Worm (Caenorhabditis elegans) whole organism, midembryonic: Measurements from ENCODE around the gene K11D12.14.

ENCODE experiments used
- T22C8.4 ChIP-seq: fragments of 200-800 bp; sonication (Bioruptor generic); IDR thresholded peaks from 2 replicates; pipeline ENCODE4 v1.3.6; 2022; ENCODE audit warnings: missing genetic modification characterization, missing compliant biosample characterization
- flt-1 ChIP-seq: fragments of 200-800 bp; sonication (Bioruptor generic); IDR thresholded peaks from 2 replicates; pipeline ENCODE4 v1.3.6; 2022; ENCODE audit warnings: missing genetic modification characterization, missing compliant biosample characterization
- med-1 ChIP-seq: sonication (generic microtip); optimal IDR thresholded peaks from 2 replicates; lab custom pipeline; 2017; ENCODE audit warnings: missing genetic modification characterization, mild to moderate bottlenecking, missing compliant biosample characterization, antibody characterized with exemption, missing genetic modification reagents; ENCODE audit not compliant: insufficient read depth
- ztf-23 ChIP-seq: fragments of 200-800 bp; sonication (Bioruptor generic); IDR thresholded peaks from 2 replicates; pipeline ENCODE4 v1.3.6; 2022; ENCODE audit warnings: missing genetic modification reagents, missing genetic modification characterization, missing compliant biosample characterization

DNA sequence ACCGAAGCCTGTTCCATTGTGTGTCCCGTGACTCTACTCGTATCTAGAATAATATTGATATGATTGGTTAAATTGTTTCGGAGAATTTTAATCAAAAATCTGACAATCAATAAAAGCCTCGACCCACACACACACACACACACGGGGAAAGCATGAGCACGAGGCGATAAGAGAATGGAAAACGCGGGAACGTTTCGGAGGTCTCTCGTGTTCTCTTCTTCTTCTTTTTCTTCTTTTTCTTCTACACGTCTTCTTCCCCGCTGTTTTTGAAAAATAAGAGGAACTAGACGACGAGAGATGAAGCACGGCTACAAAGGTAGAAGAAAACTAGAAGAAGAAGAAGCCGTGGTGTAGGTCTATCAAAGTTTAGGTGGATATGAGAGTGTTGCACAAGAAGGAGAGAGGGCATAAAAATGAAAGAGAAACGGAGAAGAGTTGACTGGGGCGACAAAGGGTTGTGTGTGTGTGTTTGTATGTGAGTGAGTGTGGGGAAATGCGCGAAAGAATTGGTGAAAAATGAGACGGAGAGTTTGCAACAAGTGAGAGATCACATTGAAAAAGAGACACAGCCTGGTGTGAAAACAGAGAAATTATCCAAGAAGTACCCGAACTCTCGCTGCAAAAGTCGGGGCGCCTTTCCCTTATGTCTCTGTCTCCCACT is 15.5 kb downstream of the K11D12.14 start, which contains the start of gene mlk-1:
- TF ChIP-seq flt-1 (GFP tag; lab: Robert Waterston, UW): no peak
- TF ChIP-seq ztf-23 (GFP tag; lab: Robert Waterston, UW): no peak
- no peak for TF ChIP-seq T22C8.4 (GFP tag; lab: Robert Waterston, UW)
- no peak for TF ChIP-seq med-1 (GFP tag; lab: Kevin White, UChicago)
